Fruit fly (Drosophila melanogaster) whole organism, embryonic: ENCODE measurements around the gene nonC.

ENCODE experiments used
- Adf1 ChIP-seq: fragments of 200-800 bp; sonication (Bioruptor generic); IDR thresholded peaks from 2 replicates; pipeline ENCODE4 v1.3.6; 2022; ENCODE audit warnings: missing biosample characterization, missing genetic modification characterization
- Atf3 ChIP-seq: fragments of 200-800 bp; sonication (Bioruptor generic); optimal IDR thresholded peaks from 3 replicates; lab custom pipeline; 2016; ENCODE audit warnings: missing biosample characterization, missing genetic modification characterization
- CG1024 ChIP-seq: fragments of 200-800 bp; sonication (Bioruptor generic); IDR thresholded peaks from 2 replicates; pipeline ENCODE4 v1.3.6; 2022; ENCODE audit warnings: missing biosample characterization, missing genetic modification characterization
- CG10267 ChIP-seq: fragments of 200-800 bp; sonication (Bioruptor generic); optimal IDR thresholded peaks from 2 replicates; lab custom pipeline; 2018; ENCODE audit warnings: missing biosample characterization, mild to moderate bottlenecking, missing genetic modification characterization, moderate library complexity
- CG10543 ChIP-seq: fragments of 200-800 bp; sonication (Bioruptor generic); optimal IDR thresholded peaks from 3 replicates; lab custom pipeline; 2017; ENCODE audit warnings: missing biosample characterization, mild to moderate bottlenecking, missing genetic modification characterization, moderate library complexity
- CG11696 ChIP-seq: fragments of 200-800 bp; sonication (Bioruptor generic); IDR thresholded peaks from 2 replicates; pipeline ENCODE4 v1.3.6; 2022; ENCODE audit warnings: missing biosample characterization, missing genetic modification characterization
- CG13894 ChIP-seq: fragments of 200-800 bp; sonication (Bioruptor generic); optimal IDR thresholded peaks from 3 replicates; lab custom pipeline; 2018; ENCODE audit warnings: missing biosample characterization, mild to moderate bottlenecking, missing genetic modification characterization, moderate library complexity
- CG14710 ChIP-seq: fragments of 200-800 bp; sonication (Bioruptor generic); optimal IDR thresholded peaks from 3 replicates; lab custom pipeline; 2019; ENCODE audit warnings: missing biosample characterization, mild to moderate bottlenecking, missing genetic modification characterization, moderate library complexity
- CG15073 ChIP-seq: fragments of 200-800 bp; sonication (Bioruptor generic); optimal IDR thresholded peaks from 2 replicates; lab custom pipeline; 2016; ENCODE audit warnings: missing biosample characterization, missing genetic modification characterization
- CG15479 ChIP-seq: fragments of 200-800 bp; sonication (Bioruptor generic); optimal IDR thresholded peaks from 3 replicates; lab custom pipeline; 2019; ENCODE audit warnings: missing biosample characterization, mild to moderate bottlenecking, missing genetic modification characterization, moderate library complexity
- CG15514 ChIP-seq: fragments of 200-800 bp; sonication (Bioruptor generic); optimal IDR thresholded peaks from 3 replicates; lab custom pipeline; 2017; ENCODE audit warnings: missing biosample characterization, missing genetic modification characterization, mild to moderate bottlenecking, moderate library complexity, missing genetic modification reagents
- CG15696 ChIP-seq: fragments of 200-800 bp; sonication (Bioruptor generic); optimal IDR thresholded peaks from 2 replicates; lab custom pipeline; 2019; ENCODE audit warnings: missing biosample characterization, mild to moderate bottlenecking, missing genetic modification characterization, moderate library complexity
- CG16815 ChIP-seq: fragments of 200-800 bp; sonication (Bioruptor generic); optimal IDR thresholded peaks from 3 replicates; lab custom pipeline; 2017; ENCODE audit warnings: missing biosample characterization, mild to moderate bottlenecking, missing genetic modification characterization
- CG32767 ChIP-seq: fragments of 200-800 bp; sonication (Bioruptor generic); IDR thresholded peaks from 2 replicates; pipeline ENCODE4 v1.3.6; 2022; ENCODE audit warnings: missing biosample characterization, missing genetic modification characterization
- CG3838 ChIP-seq: fragments of 200-800 bp; sonication (Bioruptor generic); optimal IDR thresholded peaks from 3 replicates; lab custom pipeline; 2016; ENCODE audit warnings: missing biosample characterization, missing genetic modification characterization
- CG4854 ChIP-seq: fragments of 200-800 bp; sonication (Bioruptor generic); optimal IDR thresholded peaks from 2 replicates; lab custom pipeline; 2016; ENCODE audit warnings: missing biosample characterization, missing genetic modification characterization, inconsistent platforms
- CG5180 ChIP-seq: fragments of 200-800 bp; sonication (Bioruptor generic); optimal IDR thresholded peaks from 3 replicates; lab custom pipeline; 2017; ENCODE audit warnings: missing biosample characterization, missing genetic modification characterization, mild to moderate bottlenecking, moderate library complexity, missing genetic modification reagents
- CG6175 ChIP-seq: fragments of 200-800 bp; sonication (Bioruptor generic); IDR thresholded peaks from 3 replicates; pipeline ENCODE4 v1.3.6; 2022; ENCODE audit warnings: missing biosample characterization, missing genetic modification characterization
- CG7839 ChIP-seq: fragments of 200-800 bp; sonication (Bioruptor generic); optimal IDR thresholded peaks from 3 replicates; lab custom pipeline; 2018; ENCODE audit warnings: missing biosample characterization, mild to moderate bottlenecking, missing genetic modification characterization, moderate library complexity
- CG7928 ChIP-seq: fragments of 200-800 bp; sonication (Bioruptor generic); optimal IDR thresholded peaks from 2 replicates; lab custom pipeline; 2017; ENCODE audit warnings: missing biosample characterization, mild to moderate bottlenecking, missing genetic modification characterization
- Drgx ChIP-seq: fragments of 200-800 bp; sonication (Bioruptor generic); IDR thresholded peaks from 2 replicates; pipeline ENCODE4 v1.3.6; 2022; ENCODE audit warnings: missing biosample characterization, missing genetic modification characterization
- Fer1 ChIP-seq: fragments of 200-800 bp; sonication (Bioruptor generic); optimal IDR thresholded peaks from 2 replicates; lab custom pipeline; 2017; ENCODE audit warnings: missing biosample characterization, mild to moderate bottlenecking, missing genetic modification characterization
- GATAe ChIP-seq: fragments of 200-800 bp; sonication (Bioruptor generic); conservative IDR thresholded peaks from 2 replicates; pipeline ENCODE4 v1.3.6; 2022; ENCODE audit warnings: missing biosample characterization, missing genetic modification characterization
- Hand ChIP-seq: fragments of 200-800 bp; sonication (Bioruptor generic); optimal IDR thresholded peaks from 2 replicates; lab custom pipeline; 2017; ENCODE audit warnings: mild to moderate bottlenecking, missing biosample characterization, missing genetic modification reagents, missing genetic modification characterization
- NC2α ChIP-seq: fragments of 200-800 bp; sonication (Bioruptor generic); optimal IDR thresholded peaks from 2 replicates; lab custom pipeline; 2016; ENCODE audit warnings: missing biosample characterization, missing genetic modification characterization
- NFAT ChIP-seq: fragments of 200-800 bp; sonication (Bioruptor generic); IDR thresholded peaks from 2 replicates; pipeline ENCODE4 v1.3.6; 2022; ENCODE audit warnings: missing biosample characterization, missing genetic modification characterization
- Nf-YA ChIP-seq: fragments of 200-800 bp; sonication (Bioruptor generic); IDR thresholded peaks from 2 replicates; pipeline ENCODE4 v1.3.6; 2022; ENCODE audit warnings: missing biosample characterization, missing genetic modification characterization
- Nf-YC ChIP-seq: fragments of 200-800 bp; optimal IDR thresholded peaks from 3 replicates; lab custom pipeline; 2019; ENCODE audit warnings: missing biosample characterization, mild to moderate bottlenecking, missing genetic modification characterization, moderate library complexity
- NfI ChIP-seq: fragments of 200-800 bp; sonication (Bioruptor generic); optimal IDR thresholded peaks from 3 replicates; lab custom pipeline; 2018; ENCODE audit warnings: missing biosample characterization, mild to moderate bottlenecking, missing genetic modification characterization, moderate library complexity
- Optix ChIP-seq: fragments of 200-800 bp; sonication (Bioruptor generic); IDR thresholded peaks from 3 replicates; pipeline ENCODE4 v1.3.6; 2022; ENCODE audit warnings: missing biosample characterization, missing genetic modification characterization
- Xbp1 ChIP-seq: fragments of 200-800 bp; sonication (Bioruptor generic); optimal IDR thresholded peaks from 3 replicates; lab custom pipeline; 2016; ENCODE audit warnings: missing biosample characterization, mild to moderate bottlenecking, missing genetic modification characterization
- ac ChIP-seq: fragments of 200-800 bp; sonication (Bioruptor generic); optimal IDR thresholded peaks from 3 replicates; lab custom pipeline; 2017; ENCODE audit warnings: missing biosample characterization, mild to moderate bottlenecking, missing genetic modification characterization
- ash1 ChIP-seq: fragments of 200-800 bp; sonication (Bioruptor generic); optimal IDR thresholded peaks from 2 replicates; lab custom pipeline; 2018; ENCODE audit warnings: missing biosample characterization, mild to moderate bottlenecking, missing genetic modification characterization
- bigmax ChIP-seq: fragments of 200-800 bp; sonication (Bioruptor generic); optimal IDR thresholded peaks from 2 replicates; lab custom pipeline; 2018; ENCODE audit warnings: missing biosample characterization, mild to moderate bottlenecking, missing genetic modification characterization
- cas ChIP-seq: fragments of 200-800 bp; sonication (Bioruptor generic); IDR thresholded peaks from 2 replicates; pipeline ENCODE4 v1.3.6; 2022; ENCODE audit warnings: missing biosample characterization, missing genetic modification characterization
- ci ChIP-seq: fragments of 200-800 bp; sonication (Bioruptor generic); IDR thresholded peaks from 3 replicates; pipeline ENCODE4 v1.3.6; 2022; ENCODE audit warnings: missing biosample characterization, missing genetic modification characterization
- crol ChIP-seq: fragments of 200-800 bp; sonication (Bioruptor generic); IDR thresholded peaks from 2 replicates; pipeline ENCODE4 v1.3.6; 2022; ENCODE audit warnings: missing biosample characterization, missing genetic modification characterization
- disco-r ChIP-seq: fragments of 200-800 bp; sonication (Bioruptor generic); optimal IDR thresholded peaks from 2 replicates; lab custom pipeline; 2016; ENCODE audit warnings: missing biosample characterization, missing genetic modification characterization
- fu2 ChIP-seq: fragments of 200-800 bp; sonication (Bioruptor generic); optimal IDR thresholded peaks from 2 replicates; lab custom pipeline; 2016; ENCODE audit warnings: missing biosample characterization, missing genetic modification characterization
- mirr ChIP-seq: fragments of 200-800 bp; sonication (Bioruptor generic); optimal IDR thresholded peaks from 3 replicates; lab custom pipeline; 2018; ENCODE audit warnings: missing biosample characterization, mild to moderate bottlenecking, missing genetic modification characterization
- nerfin-2 ChIP-seq: fragments of 200-800 bp; sonication (Bioruptor generic); IDR thresholded peaks from 2 replicates; pipeline ENCODE4 v1.3.6; 2022; ENCODE audit warnings: missing biosample characterization, missing genetic modification characterization; ENCODE audit not compliant: partially characterized antibody
- oc ChIP-seq: fragments of 200-800 bp; sonication (Bioruptor generic); optimal IDR thresholded peaks from 2 replicates; lab custom pipeline; 2018; ENCODE audit warnings: missing biosample characterization, mild to moderate bottlenecking, missing genetic modification characterization, moderate library complexity
- odd ChIP-seq: fragments of 200-800 bp; sonication (Bioruptor generic); optimal IDR thresholded peaks from 2 replicates; lab custom pipeline; 2017; ENCODE audit warnings: missing biosample characterization, mild to moderate bottlenecking, missing genetic modification characterization
- pan ChIP-seq, 4 experiments: fragments of >200 bp in 3 of 4; fragments of 200-800 bp in 1 of 4; sonication (Bioruptor generic) in 1 of 4; optimal IDR thresholded peaks in 3 of 4; IDR thresholded peaks in 1 of 4; 2 replicates each; pipeline versions ENCODE4 v1.3.6 to Lab custom; 2017 to 2022; ENCODE audit warnings: missing biosample characterization in 2 of 4, missing genetic modification characterization in 2 of 4, mixed read lengths in 1 of 4
- phol ChIP-seq: fragments of 200-800 bp; sonication (Bioruptor generic); optimal IDR thresholded peaks from 3 replicates; lab custom pipeline; 2018; ENCODE audit warnings: missing biosample characterization, mild to moderate bottlenecking, missing genetic modification characterization, moderate library complexity
- repo ChIP-seq: fragments of 200-800 bp; sonication (Bioruptor generic); optimal IDR thresholded peaks from 2 replicates; lab custom pipeline; 2016; ENCODE audit warnings: missing biosample characterization, missing genetic modification characterization
- sima ChIP-seq: fragments of 200-800 bp; sonication (Bioruptor generic); optimal IDR thresholded peaks from 2 replicates; lab custom pipeline; 2016; ENCODE audit warnings: missing biosample characterization, missing genetic modification characterization
- sqz ChIP-seq: fragments of 200-800 bp; sonication (Bioruptor generic); optimal IDR thresholded peaks from 3 replicates; lab custom pipeline; 2018; ENCODE audit warnings: missing biosample characterization, mild to moderate bottlenecking, missing genetic modification characterization
- wek ChIP-seq: fragments of 200-800 bp; sonication (Bioruptor generic); optimal IDR thresholded peaks from 3 replicates; lab custom pipeline; 2018; ENCODE audit warnings: missing biosample characterization, mild to moderate bottlenecking, missing genetic modification characterization, moderate library complexity
- zen2 ChIP-seq: fragments of 200-800 bp; sonication (Bioruptor generic); IDR thresholded peaks from 3 replicates; pipeline ENCODE4 v1.3.6; 2022; ENCODE audit warnings: missing biosample characterization, missing genetic modification characterization; ENCODE audit not compliant: partially characterized antibody

nonC gene

DNA sequence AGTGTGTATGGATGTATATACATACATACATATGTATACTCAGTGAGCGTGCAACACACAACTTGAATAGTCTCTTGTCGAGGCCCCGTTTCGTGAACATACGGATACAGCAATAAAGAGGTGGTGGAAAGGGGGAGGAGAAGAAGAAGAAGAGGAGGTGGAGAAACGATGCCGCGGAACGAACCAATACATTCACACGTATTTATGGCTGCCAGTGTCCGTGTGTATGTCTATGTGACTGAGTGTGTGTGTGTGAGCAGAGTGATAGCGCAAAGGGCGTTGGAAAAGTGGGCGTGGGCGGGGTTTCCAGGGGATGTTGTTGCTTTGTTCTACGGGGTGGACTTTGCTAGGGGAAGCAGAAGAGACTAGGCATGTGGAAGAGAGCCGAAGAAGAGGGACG is 29.1 kb downstream of the nonC start (continued):
- TF ChIP-seq zen2 (GFP tag; lab: Robert Waterston, UW): no peak
- TF ChIP-seq CG3838 (GFP tag; lab: Kevin White, UChicago): no peak
- TF ChIP-seq CG16815 (GFP tag; lab: Kevin White, UChicago): no peak
- peak; percentile 92 for TF ChIP-seq CG13894 (tag; lab: Kevin White, UChicago)
- 0 out of 2 replicates have a peak, but pooled peaks have one; percentile 29 for TF ChIP-seq Drgx (GFP tag; lab: Robert Waterston, UW)
- TF ChIP-seq CG32767 (GFP tag; lab: Robert Waterston, UW): peak; percentile 66; the same call in 1 of the 2 replicates
- no peak for TF ChIP-seq CG11696 (GFP tag; lab: Robert Waterston, UW)
- no peak for TF ChIP-seq CG7928
- TF ChIP-seq ac: no peak
- TF ChIP-seq crol (GFP tag; lab: Robert Waterston, UW): peak; percentile 85
- TF ChIP-seq GATAe: no peak
- no peak for TF ChIP-seq CG15696 (tag; lab: Kevin White, UChicago)
- 0 out of 3 replicates have a peak, but pooled peaks have one; percentile 40 for TF ChIP-seq CG6175 (GFP tag; lab: Robert Waterston, UW)
- no peak for TF ChIP-seq CG7839 (tag; lab: Kevin White, UChicago)
- TF ChIP-seq repo (GFP tag; lab: Kevin White, UChicago): no peak
- TF ChIP-seq CG5180 (GFP tag; lab: Kevin White, UChicago): peak; percentile 34
- TF ChIP-seq NfI (GFP tag; lab: Kevin White, UChicago): no peak
- peak; percentile 65 for TF ChIP-seq CG15479
- no peak for TF ChIP-seq Hand (GFP tag; lab: Kevin White, UChicago)
- TF ChIP-seq Optix (GFP tag; lab: Robert Waterston, UW): no peak
- no peak for TF ChIP-seq fu2 (GFP tag; lab: Kevin White, UChicago)
- TF ChIP-seq disco-r (GFP tag; lab: Kevin White, UChicago): no peak
- no peak for TF ChIP-seq pan (optimal IDR thresholded peaks at IDR 0.05; lab: Kevin White, UChicago)
- TF ChIP-seq pan (GFP tag; optimal IDR thresholded peaks at IDR 0.05 in 1 of 2, IDR thresholded peaks at IDR 0.05 in 1 of 2): no peak
- TF ChIP-seq Nf-YC (tag; lab: Kevin White, UChicago): peak; percentile 61
- TF ChIP-seq odd (GFP tag; lab: Kevin White, UChicago): no peak
- TF ChIP-seq CG15514 (GFP tag; lab: Kevin White, UChicago): peak; percentile 3
- no peak for TF ChIP-seq cas (GFP tag; lab: Robert Waterston, UW)
- no peak for TF ChIP-seq CG1024 (GFP tag; lab: Robert Waterston, UW)
- no peak for TF ChIP-seq CG4854 (GFP tag; lab: Kevin White, UChicago)
- TF ChIP-seq CG14710: no peak
- TF ChIP-seq NFAT (GFP tag; lab: Robert Waterston, UW): no peak
- TF ChIP-seq Fer1 (GFP tag; lab: Kevin White, UChicago): peak; percentile 3
- TF ChIP-seq nerfin-2: no peak
- peak; percentile 91 for TF ChIP-seq CG10543
- TF ChIP-seq wek (GFP tag; lab: Kevin White, UChicago): peak; percentile 21
- no peak for TF ChIP-seq Xbp1
- peak; percentile 52 for TF ChIP-seq sqz (GFP tag; lab: Kevin White, UChicago)
- TF ChIP-seq oc (tag; lab: Kevin White, UChicago): peak; percentile 0
- peak; percentile 70; the same call in 1 of the 2 replicates for TF ChIP-seq Adf1 (GFP tag; lab: Robert Waterston, UW)
- no peak for TF ChIP-seq NC2α (GFP tag; lab: Kevin White, UChicago)
- TF ChIP-seq CG15073 (GFP tag; lab: Kevin White, UChicago): no peak
- peak; percentile 8 for TF ChIP-seq bigmax (GFP tag; lab: Kevin White, UChicago)
- no peak for TF ChIP-seq CG10267
- TF ChIP-seq ci (GFP tag; lab: Robert Waterston, UW): peak; percentile 42; the same call in 1 of the 3 replicates
- TF ChIP-seq ash1 (GFP tag; lab: Kevin White, UChicago): peak; percentile 87
- TF ChIP-seq phol (tag; lab: Kevin White, UChicago): peak; percentile 10
- TF ChIP-seq Nf-YA: no peak
- TF ChIP-seq mirr (GFP tag; lab: Kevin White, UChicago): peak; percentile 78
- TF ChIP-seq Atf3 (GFP tag; lab: Kevin White, UChicago): no peak
- no peak for TF ChIP-seq sima (GFP tag; lab: Kevin White, UChicago)
